Fruit fly (Drosophila melanogaster): ENCODE results near the gene BTBD9.

DNA sequence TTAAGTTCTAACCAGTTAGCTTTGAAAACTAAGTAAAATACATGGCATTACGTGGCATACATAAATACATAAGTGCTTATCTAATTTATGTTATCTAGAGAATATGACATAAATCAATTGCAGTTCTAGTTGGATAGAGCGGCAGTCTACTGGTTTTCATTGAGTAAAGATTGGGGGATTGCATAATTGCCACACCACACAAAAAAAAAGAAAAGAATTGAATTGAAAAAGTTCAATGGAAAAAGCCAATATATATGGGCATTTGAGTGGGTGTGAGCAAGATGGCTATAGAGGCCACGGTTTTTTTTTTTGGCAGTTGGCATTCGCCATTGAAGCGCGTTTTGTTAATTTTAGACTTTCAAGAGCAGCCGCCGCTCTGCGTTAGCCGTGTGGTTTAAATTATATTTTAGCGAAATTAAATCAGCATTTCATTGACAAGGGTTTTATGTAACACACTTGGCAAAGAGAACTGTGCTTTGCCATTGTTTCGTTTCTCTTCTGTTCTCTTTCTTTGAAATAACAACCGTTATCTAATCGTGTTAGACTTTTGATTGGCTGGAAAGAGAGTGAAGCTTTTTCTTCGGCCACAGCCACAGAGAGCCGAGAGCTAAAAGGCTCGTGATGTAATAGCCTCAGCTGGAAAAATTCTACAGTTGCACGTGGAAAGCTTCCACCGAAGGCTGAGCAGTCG is 15.2 kb downstream of the BTBD9 start:
- TF ChIP-seq psq (optimal IDR thresholded peaks at IDR 0.05) (no peak), pan (optimal IDR thresholded peaks at IDR 0.05) (no peak), usp (GFP tag; optimal IDR thresholded peaks at IDR 0.05) (no peak), CG8478 (optimal IDR thresholded peaks at IDR 0.05) (no peak), EcR (GFP tag; optimal IDR thresholded peaks at IDR 0.05) (no peak)

Data from whole organism.